Worm (Caenorhabditis elegans) whole organism, young adult: ENCODE results near the gene msp-142.

Experiments used
- B0019.2 ChIP-seq: fragments of 200-800 bp; sonication (Bioruptor generic); conservative IDR thresholded peaks from 2 replicates; pipeline ENCODE4 v1.3.6; 2022; ENCODE audit warnings: missing genetic modification reagents, missing genetic modification characterization, missing compliant biosample characterization
- Y53F4B.3 ChIP-seq: fragments of 200-800 bp; sonication (Bioruptor generic); IDR thresholded peaks from 2 replicates; pipeline ENCODE4 v1.3.6; 2022; ENCODE audit warnings: missing genetic modification reagents, missing genetic modification characterization, missing compliant biosample characterization
- let-526 ChIP-seq: fragments of 200-800 bp; sonication (Bioruptor generic); IDR thresholded peaks from 2 replicates; pipeline ENCODE4 v1.3.6; 2022; ENCODE audit warnings: missing genetic modification reagents, missing genetic modification characterization, missing compliant biosample characterization
- madf-10 ChIP-seq: sonication (generic microtip); optimal IDR thresholded peaks from 2 replicates; lab custom pipeline; 2016; ENCODE audit warnings: mild to moderate bottlenecking, missing genetic modification characterization, missing compliant biosample characterization
- madf-6 ChIP-seq: fragments of 200-800 bp; sonication (Bioruptor generic); IDR thresholded peaks from 2 replicates; pipeline ENCODE4 v1.3.6; 2022; ENCODE audit warnings: missing genetic modification reagents, missing genetic modification characterization, missing compliant biosample characterization
- nhr-179 ChIP-seq: sonication (generic microtip); optimal IDR thresholded peaks from 2 replicates; lab custom pipeline; 2016; ENCODE audit warnings: mild to moderate bottlenecking, missing genetic modification characterization, missing compliant biosample characterization
- pha-4 ChIP-seq: fragments of 150-350 bp; sonication (generic microtip); optimal IDR thresholded peaks from 2 replicates; lab custom pipeline; 2014; ENCODE audit warnings: missing biosample characterization, missing genetic modification reagents, missing genetic modification characterization
- snpc-4 ChIP-seq, 5 experiments: fragments of 150-350 bp in 1 of 5; sonication (generic microtip) in 4 of 5; optimal IDR thresholded peaks; 2 replicates each; lab custom pipeline; 2014 to 2018; ENCODE audit warnings: missing genetic modification characterization in 5 of 5, missing biosample characterization in 3 of 5, antibody characterized with exemption in 2 of 5, mild to moderate bottlenecking in 2 of 5, missing compliant biosample characterization in 2 of 5, missing genotype in 2 of 5, moderate library complexity in 2 of 5, missing genetic modification reagents in 1 of 5
- unc-130 ChIP-seq: sonication (generic microtip); optimal IDR thresholded peaks from 2 replicates; lab custom pipeline; 2016; ENCODE audit warnings: missing genetic modification reagents, missing genetic modification characterization, missing compliant biosample characterization

- TF ChIP-seq unc-130 (GFP tag; lab: Kevin White, UChicago): no peak
- no peak for TF ChIP-seq let-526 (GFP tag; lab: Robert Waterston, UW)
- no peak for TF ChIP-seq B0019.2 (GFP tag; lab: Robert Waterston, UW)
- no peak for TF ChIP-seq madf-10 (tag; lab: Kevin White, UChicago)
- no peak for TF ChIP-seq pha-4
- TF ChIP-seq snpc-4 (GFP tag; optimal IDR thresholded peaks at IDR 0.05; lab: Kevin White, UChicago): no peak
- TF ChIP-seq snpc-4 (tag; optimal IDR thresholded peaks at IDR 0.05; lab: Kevin White, UChicago): no peak
- no peak for TF ChIP-seq Y53F4B.3
- no peak for TF ChIP-seq nhr-179 (tag; lab: Kevin White, UChicago)
- TF ChIP-seq madf-6 (GFP tag; lab: Robert Waterston, UW): no peak
Measured at ce11 chrII:5845441-5845840, 47.7 kb downstream of the msp-142 start, which contains the start of the genes ZK1248.17 and H41C03.3.
